Worm (Caenorhabditis elegans) whole organism, young adult: ENCODE results near the gene C01C4.3.

Source experiments
- B0261.1 ChIP-seq: sonication (generic microtip); optimal IDR thresholded peaks from 2 replicates; lab custom pipeline; 2016; ENCODE audit warnings: mild to moderate bottlenecking, missing genetic modification characterization, moderate library complexity, missing compliant biosample characterization
- F10E7.11 ChIP-seq: sonication (generic microtip); optimal IDR thresholded peaks from 2 replicates; lab custom pipeline; 2017; ENCODE audit warnings: mild to moderate bottlenecking, missing genetic modification characterization, moderate library complexity, missing compliant biosample characterization
- F49E8.2 ChIP-seq: sonication (generic microtip); optimal IDR thresholded peaks from 3 replicates; lab custom pipeline; 2017; ENCODE audit warnings: missing genetic modification characterization, mild to moderate bottlenecking, missing compliant biosample characterization, antibody characterized with exemption, moderate library complexity; ENCODE audit not compliant: insufficient read depth
- ama-1 ChIP-seq, 3 experiments: fragments of 150-350 bp in 1 of 3; sonication (generic microtip) in 2 of 3; optimal IDR thresholded peaks; 2 replicates each; lab custom pipeline; 2014 to 2018; ENCODE audit warnings: missing biosample characterization in 2 of 3, missing genetic modification characterization in 2 of 3, missing genetic modification reagents in 2 of 3
- atf-7 ChIP-seq: sonication (generic microtip); optimal IDR thresholded peaks from 2 replicates; lab custom pipeline; 2017; ENCODE audit warnings: mild to moderate bottlenecking, missing genetic modification characterization, missing compliant biosample characterization
- dpl-1 ChIP-seq: fragments of 150-350 bp; optimal IDR thresholded peaks from 2 replicates; lab custom pipeline; 2014; ENCODE audit warnings: missing biosample characterization, missing genetic modification reagents, missing genetic modification characterization
- hsf-1 ChIP-seq: fragments of 200-800 bp; sonication (Bioruptor generic); IDR thresholded peaks from 2 replicates; pipeline ENCODE4 v1.3.6; 2022; ENCODE audit warnings: missing genetic modification reagents, missing genetic modification characterization, missing compliant biosample characterization
- snpc-4 ChIP-seq, 5 experiments: fragments of 150-350 bp in 1 of 5; sonication (generic microtip) in 4 of 5; optimal IDR thresholded peaks; 2 replicates each; lab custom pipeline; 2014 to 2018; ENCODE audit warnings: missing genetic modification characterization in 5 of 5, missing biosample characterization in 3 of 5, antibody characterized with exemption in 2 of 5, mild to moderate bottlenecking in 2 of 5, missing compliant biosample characterization in 2 of 5, missing genotype in 2 of 5, moderate library complexity in 2 of 5, missing genetic modification reagents in 1 of 5

DNA sequence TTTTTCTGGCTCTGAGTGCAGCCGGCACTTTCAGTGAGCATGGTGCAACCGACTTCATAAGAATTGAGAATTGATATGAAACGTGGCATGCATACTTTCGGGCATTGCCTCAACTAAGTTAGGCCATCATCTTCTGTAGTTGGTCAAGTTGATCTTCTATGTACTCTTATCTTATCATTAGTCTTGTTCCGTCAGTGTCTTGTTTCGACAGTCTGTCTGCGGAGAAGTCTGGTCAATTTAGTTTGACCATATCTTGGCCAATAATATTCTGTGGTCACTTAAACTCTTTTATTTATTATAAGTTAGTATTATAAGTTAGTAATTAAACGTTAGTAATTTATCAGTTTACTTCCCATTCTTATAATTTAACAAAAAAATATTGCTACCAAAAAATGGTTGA is 59.5 kb downstream of the C01C4.3 start:
- TF ChIP-seq dpl-1 (GFP tag; lab: Kevin White, UChicago) (no peak), F10E7.11 (tag; lab: Kevin White, UChicago) (no peak), hsf-1 (GFP tag; lab: Robert Waterston, UW) (no peak), atf-7 (no peak), snpc-4 (GFP tag; optimal IDR thresholded peaks at IDR 0.05; lab: Kevin White, UChicago) (no peak), snpc-4 (tag; optimal IDR thresholded peaks at IDR 0.05; lab: Kevin White, UChicago) (no peak), B0261.1 (no peak), ama-1 (optimal IDR thresholded peaks at IDR 0.05; lab: Kevin White, UChicago) (no peak), ama-1 (GFP tag; optimal IDR thresholded peaks at IDR 0.05; lab: Kevin White, UChicago) (no peak), F49E8.2 (tag; lab: Kevin White, UChicago) (no peak)
